Worm (Caenorhabditis elegans): ENCODE results near the gene mltn-10.

ce11 chrII:14636737-14637136 is 13.9 kb downstream of the mltn-10 start, which contains the start of gene sre-13:
- TF ChIP-seq B0261.1 (tag; optimal IDR thresholded peaks at IDR 0.05) (no peak), ceh-91 (GFP tag; IDR thresholded peaks at IDR 0.05) (no peak), unc-62 (GFP tag; optimal IDR thresholded peaks at IDR 0.05) (no peak)

Data from whole organism, young adult.